Fruit fly (Drosophila melanogaster) Kc167 (cell line): ENCODE data around the gene Son.

ENCODE experiments used
- Myc ChIP-seq: fragments of >200 bp; optimal IDR thresholded peaks from 2 replicates; lab custom pipeline; 2017; ENCODE audit warnings: missing external identifiers
- Sin3A ChIP-seq: fragments of >200 bp; optimal IDR thresholded peaks from 2 replicates; lab custom pipeline; 2018; ENCODE audit warnings: missing external identifiers
- h ChIP-seq: fragments of >200 bp; optimal IDR thresholded peaks from 3 replicates; lab custom pipeline; 2018; ENCODE audit warnings: missing external identifiers
- insv ChIP-seq: fragments of >200 bp; optimal IDR thresholded peaks from 3 replicates; lab custom pipeline; 2018; ENCODE audit warnings: missing external identifiers
- psq ChIP-seq: fragments of >200 bp; optimal IDR thresholded peaks from 2 replicates; lab custom pipeline; 2017; ENCODE audit warnings: missing external identifiers
- ttk ChIP-seq: sonication (Bioruptor generic); optimal IDR thresholded peaks from 2 replicates; lab custom pipeline; 2017; ENCODE audit warnings: missing external identifiers

Son gene

dm6 chr3R:9571523-9571922 is 6.3 kb upstream of the Son start, which contains the start of gene CG9396:
Gene CG9396, minus strand, starts transcription at chr3R:9571623.
- TF ChIP-seq h (lab: Kevin White, UChicago) (no peak), Myc (no peak), psq (lab: Kevin White, UChicago) (no peak), insv (lab: Kevin White, UChicago) (no peak), Sin3A (lab: Kevin White, UChicago) (no peak), ttk (lab: Kevin White, UChicago) (no peak)

DNA sequence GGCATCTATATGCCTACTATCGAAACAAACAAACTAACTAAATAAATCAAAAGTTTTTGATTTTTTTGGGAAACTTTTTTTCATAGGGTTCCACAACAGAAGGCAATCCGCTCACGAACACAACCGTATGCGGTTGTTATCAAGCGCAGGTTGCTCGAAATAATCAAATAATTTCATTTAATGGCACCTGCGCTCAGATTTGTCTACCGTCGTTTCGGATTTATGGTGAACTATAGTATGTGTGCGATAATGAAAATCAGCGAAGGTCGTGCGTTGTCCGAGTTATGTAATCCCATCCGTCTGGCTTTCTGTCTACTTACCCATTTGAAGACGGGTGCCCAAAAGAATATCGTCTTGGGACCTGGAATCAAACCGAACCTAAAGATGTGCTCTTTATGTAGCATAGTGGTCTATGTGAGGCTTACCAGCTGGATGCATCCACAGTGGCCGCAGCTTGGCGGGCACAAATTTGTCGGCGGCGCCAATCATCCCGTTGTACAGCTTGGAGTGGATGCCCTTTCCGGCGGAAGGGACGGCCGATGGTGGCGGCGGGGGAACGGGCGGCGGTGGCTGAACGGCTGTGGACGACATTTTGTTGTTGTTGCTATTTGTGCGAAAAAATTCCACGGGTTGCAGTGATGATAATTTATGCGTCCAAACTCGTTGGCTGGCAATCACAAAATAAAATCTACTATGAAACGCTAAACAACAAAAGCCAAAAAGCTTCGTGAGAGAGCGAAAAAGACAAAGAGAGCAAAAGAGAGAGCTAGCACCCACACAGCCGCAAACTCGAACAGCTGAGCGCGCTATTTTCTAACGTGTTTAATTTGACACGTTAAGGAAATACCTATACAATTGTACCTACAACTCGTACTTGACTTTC is 4.7 kb upstream of the Son start:
- no peak for TF ChIP-seq psq (lab: Kevin White, UChicago)
- TF ChIP-seq ttk (lab: Kevin White, UChicago): no peak
- no peak for TF ChIP-seq Myc

- TF ChIP-seq Sin3A (lab: Kevin White, UChicago) (no peak), psq (lab: Kevin White, UChicago) (no peak), ttk (lab: Kevin White, UChicago) (no peak), h (lab: Kevin White, UChicago) (no peak), insv (lab: Kevin White, UChicago) (no peak), Myc (no peak)
Measured at dm6 chr3R:9573812-9574587, 3.8 kb upstream of the Son start, which contains the start of gene CG9399. Gene CG9399, minus strand, starts transcription at chr3R:9574211.

DNA sequence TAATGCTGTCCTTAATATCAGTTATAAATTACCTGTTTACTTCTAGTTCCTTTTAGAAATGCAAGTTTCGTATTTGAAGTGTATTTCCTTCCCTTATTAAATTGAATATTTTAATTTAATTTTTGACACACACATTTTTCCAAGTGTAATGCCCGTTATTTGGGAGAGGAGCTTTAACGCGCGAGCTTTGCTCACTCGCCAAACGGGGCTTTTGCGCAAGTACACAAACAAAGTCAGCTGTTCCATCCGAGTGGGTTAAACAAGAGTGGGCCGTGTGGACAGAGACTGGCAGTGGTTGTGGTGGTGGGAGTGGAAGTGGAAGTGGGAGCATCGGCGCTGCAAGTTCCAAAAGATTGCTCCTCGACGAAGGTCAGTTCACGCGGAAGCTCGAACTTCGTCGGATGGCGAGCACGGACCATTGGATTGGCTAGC is 3.3 kb downstream of the Son start, which contains the start of gene CG8301:
CG8301 (plus strand) TSS at position 218 of the 432 bp plus-strand sequence.
- no peak for TF ChIP-seq Myc
- TF ChIP-seq Sin3A (lab: Kevin White, UChicago): no peak
- no peak for TF ChIP-seq h (lab: Kevin White, UChicago)
- TF ChIP-seq ttk (lab: Kevin White, UChicago): no peak
- TF ChIP-seq insv (lab: Kevin White, UChicago): no peak
- no peak for TF ChIP-seq psq (lab: Kevin White, UChicago)

DNA sequence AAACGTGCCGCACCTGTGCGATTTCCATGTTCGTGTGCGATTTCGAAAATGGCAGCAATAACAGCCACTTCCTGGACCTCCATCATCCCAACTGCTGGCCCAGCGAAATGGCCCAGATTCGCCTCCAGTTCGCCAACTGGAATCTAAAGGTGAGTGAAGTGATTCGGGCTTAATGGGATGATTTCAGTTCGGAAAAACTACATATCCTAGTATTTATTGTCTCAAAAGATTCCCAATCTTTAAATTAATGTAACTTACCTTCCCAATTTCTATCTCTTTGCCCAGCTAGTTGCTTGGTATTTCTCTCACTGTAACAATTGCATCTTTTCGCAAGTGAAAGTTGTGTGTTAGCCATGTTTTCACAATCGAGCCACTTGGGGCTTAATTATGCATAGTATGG is 4.1 kb downstream of the Son start:
- TF ChIP-seq psq (lab: Kevin White, UChicago) (no peak), h (lab: Kevin White, UChicago) (no peak), Sin3A (lab: Kevin White, UChicago) (no peak), ttk (lab: Kevin White, UChicago) (no peak), Myc (no peak)

DNA sequence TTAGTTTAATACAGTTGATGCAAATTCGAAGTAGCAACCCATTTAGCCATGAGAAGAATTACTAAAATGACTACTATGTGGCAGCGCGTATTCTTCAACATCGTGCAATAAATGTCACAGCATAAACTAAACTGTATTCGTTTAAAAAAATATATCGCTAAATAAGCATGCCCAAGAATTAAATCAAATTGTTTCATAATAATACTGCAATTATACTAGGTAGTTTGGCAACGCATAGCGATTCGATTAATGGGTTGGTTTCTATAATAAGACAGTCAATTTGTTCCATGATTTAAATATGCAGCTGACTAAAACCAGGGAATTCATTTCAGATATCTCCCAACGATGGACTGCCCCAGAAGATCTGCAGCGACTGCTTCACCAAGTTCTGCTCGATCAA is 5.3 kb downstream of the Son start, which contains the start of gene CG33654:
CG33654 (minus strand) TSS at position 101 of the 400 bp plus-strand sequence.
- TF ChIP-seq ttk (lab: Kevin White, UChicago) (no peak), Sin3A (lab: Kevin White, UChicago) (no peak), psq (lab: Kevin White, UChicago) (no peak), insv (lab: Kevin White, UChicago) (no peak), Myc (no peak), h (lab: Kevin White, UChicago) (no peak)

- no peak for TF ChIP-seq insv (lab: Kevin White, UChicago)
- no peak for TF ChIP-seq ttk (lab: Kevin White, UChicago)
- TF ChIP-seq Myc: no peak
- no peak for TF ChIP-seq psq (lab: Kevin White, UChicago)
- no peak for TF ChIP-seq h (lab: Kevin White, UChicago)
- TF ChIP-seq Sin3A (lab: Kevin White, UChicago): no peak
Measured at dm6 chr3R:9586663-9587248, 8.9 kb downstream of the Son start, which contains the start of gene P58IPK. Gene P58IPK, plus strand, starts transcription at chr3R:9586942.

- TF ChIP-seq Myc: no peak
- no peak for TF ChIP-seq ttk (lab: Kevin White, UChicago)
- no peak for TF ChIP-seq h (lab: Kevin White, UChicago)
- no peak for TF ChIP-seq Sin3A (lab: Kevin White, UChicago)
- no peak for TF ChIP-seq insv (lab: Kevin White, UChicago)
- no peak for TF ChIP-seq psq (lab: Kevin White, UChicago)
Measured at dm6 chr3R:9590952-9591532, 13.2 kb downstream of the Son start, which contains the start of the genes bocks and CG8312. Gene bocks, minus strand, starts transcription at chr3R:9591002. Gene CG8312, plus strand, starts transcription at chr3R:9591309.

DNA sequence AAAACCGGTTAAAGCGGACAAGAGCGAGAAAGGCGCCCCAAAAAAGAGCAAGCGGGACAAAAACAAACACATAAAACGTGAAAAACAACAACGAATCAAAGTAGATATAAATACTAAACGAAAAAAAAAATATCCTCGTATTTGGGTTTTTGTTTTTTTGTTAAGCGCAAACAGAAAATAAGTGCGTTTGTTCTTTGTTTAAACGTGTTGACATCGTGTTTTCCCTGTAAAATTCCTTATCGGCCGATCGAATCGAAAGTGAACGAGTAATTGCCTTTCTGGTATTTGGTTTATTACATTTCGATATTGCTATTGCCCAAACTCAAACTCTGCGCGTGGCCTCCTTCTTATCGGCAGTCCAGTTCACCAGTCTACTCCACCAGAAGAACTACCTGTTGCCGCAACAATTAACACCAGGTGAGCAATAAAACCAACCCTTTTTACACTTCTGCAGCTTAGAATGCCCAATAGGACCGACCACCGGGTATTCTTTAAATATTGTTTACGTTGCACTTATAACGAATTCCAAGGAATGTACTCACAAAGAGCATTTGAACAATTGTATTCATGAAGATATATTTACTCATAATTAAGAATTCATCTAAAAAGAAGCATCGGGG is 14.0 kb downstream of the Son start:
- TF ChIP-seq h (lab: Kevin White, UChicago) (no peak), Sin3A (lab: Kevin White, UChicago) (no peak), psq (lab: Kevin White, UChicago) (no peak), insv (lab: Kevin White, UChicago) (no peak), Myc (no peak), ttk (lab: Kevin White, UChicago) (no peak)
